Worm (Caenorhabditis elegans) whole organism, L1 larva: ENCODE data around the gene dnc-4.

Source experiments
- elt-3 ChIP-seq, 6 experiments: fragments of 150-350 bp in 1 of 6; sonication (generic microtip); optimal IDR thresholded peaks; 2 replicates each; lab custom pipeline; 2017 to 2018; ENCODE audit warnings: missing biosample characterization in 6 of 6, missing genetic modification characterization in 6 of 6, inconsistent platforms in 1 of 6
- lin-13 ChIP-seq: fragments of 150-350 bp; optimal IDR thresholded peaks from 2 replicates; lab custom pipeline; 2014; ENCODE audit warnings: missing biosample characterization, missing genetic modification reagents, missing genetic modification characterization
- lin-35 ChIP-seq, 2 experiments: fragments of 150-350 bp; optimal IDR thresholded peaks; 2 replicates each; lab custom pipeline; 2014; ENCODE audit warnings: missing biosample characterization in 2 of 2, missing genetic modification characterization in 2 of 2, missing genetic modification reagents in 2 of 2
- nhr-237 ChIP-seq: fragments of 150-350 bp; optimal IDR thresholded peaks from 2 replicates; lab custom pipeline; 2014; ENCODE audit warnings: missing biosample characterization, missing genetic modification characterization
- sox-4 ChIP-seq: sonication (generic microtip); optimal IDR thresholded peaks from 2 replicates; lab custom pipeline; 2016; ENCODE audit warnings: missing genetic modification characterization, missing compliant biosample characterization
- zag-1 ChIP-seq: fragments of 150-350 bp; optimal IDR thresholded peaks from 2 replicates; lab custom pipeline; 2014; ENCODE audit warnings: missing biosample characterization, missing genetic modification characterization

ce11 chrIV:8007549-8007948 is 12.1 kb downstream of the dnc-4 start:
- TF ChIP-seq lin-13 (GFP tag; lab: Kevin White, UChicago) (no peak), nhr-237 (no peak), sox-4 (tag; lab: Kevin White, UChicago) (no peak), elt-3 (tag; optimal IDR thresholded peaks at IDR 0.05; lab: Kevin White, UChicago) (no peak), lin-35 (GFP tag; optimal IDR thresholded peaks at IDR 0.05; lab: Kevin White, UChicago) (no peak), zag-1 (tag; lab: Kevin White, UChicago) (no peak)
